Worm (Caenorhabditis elegans): ENCODE measurements around the gene grl-6.

- TF ChIP-seq snpc-4 (tag; optimal IDR thresholded peaks at IDR 0.05) (no peak), ces-1 (GFP tag; optimal IDR thresholded peaks at IDR 0.05) (no peak), nhr-237 (tag; optimal IDR thresholded peaks at IDR 0.05) (no peak)
Measured at ce11 chrX:6462479-6462878, 11.7 kb upstream of the grl-6 start.

Measured in whole organism, mixed stage, embryonic.